Fruit fly (Drosophila melanogaster): Measurements from ENCODE around the gene ssp6.

Gene ssp6

dm6 chr3L:6103658-6104057 lies 27.1 kb downstream of the ssp6 start:
- no peak for TF ChIP-seq Snoo (tag; optimal IDR thresholded peaks at IDR 0.05)
- no peak for TF ChIP-seq Ets98B (GFP tag; IDR thresholded peaks at IDR 0.05)
- no peak for TF ChIP-seq Pif1B (GFP tag; optimal IDR thresholded peaks at IDR 0.05)
- TF ChIP-seq CG17806 (tag; optimal IDR thresholded peaks at IDR 0.05): no peak
- no peak for TF ChIP-seq CG4496 (GFP tag; IDR thresholded peaks at IDR 0.05)
- no peak for TF ChIP-seq EcR (GFP tag; optimal IDR thresholded peaks at IDR 0.05)
- TF ChIP-seq rn (GFP tag; IDR thresholded peaks at IDR 0.05): no peak
- no peak for TF ChIP-seq D1 (tag; optimal IDR thresholded peaks at IDR 0.05)
- no peak for TF ChIP-seq CG8159 (tag; optimal IDR thresholded peaks at IDR 0.05)
- no peak for TF ChIP-seq gl (tag; optimal IDR thresholded peaks at IDR 0.05)
- TF ChIP-seq CG15710 (tag; optimal IDR thresholded peaks at IDR 0.05): no peak

- no peak for TF ChIP-seq CG15710 (tag; optimal IDR thresholded peaks at IDR 0.05)
- TF ChIP-seq fd96Ca (GFP tag; IDR thresholded peaks at IDR 0.05): no peak
- no peak for TF ChIP-seq Pif1A (GFP tag; optimal IDR thresholded peaks at IDR 0.05)
Measured at dm6 chr3L:6104551-6104950, 28.0 kb downstream of the ssp6 start.

dm6 chr3L:6105435-6105834 lies 28.9 kb downstream of the ssp6 start:
- TF ChIP-seq CG8301 (tag; optimal IDR thresholded peaks at IDR 0.05): no peak
- no peak for TF ChIP-seq fd96Ca (GFP tag; IDR thresholded peaks at IDR 0.05)
- no peak for TF ChIP-seq CG32121 (GFP tag; IDR thresholded peaks at IDR 0.05)
- TF ChIP-seq CG34367 (tag; optimal IDR thresholded peaks at IDR 0.05): no peak
- TF ChIP-seq CG10348 (GFP tag; IDR thresholded peaks at IDR 0.05): no peak
- no peak for TF ChIP-seq CG4496 (GFP tag; IDR thresholded peaks at IDR 0.05)
- TF ChIP-seq EcR (GFP tag; optimal IDR thresholded peaks at IDR 0.05): no peak
- TF ChIP-seq Ets98B (GFP tag; IDR thresholded peaks at IDR 0.05): no peak
- no peak for TF ChIP-seq CG13204 (GFP tag; optimal IDR thresholded peaks at IDR 0.05)
- TF ChIP-seq CG9948 (tag; optimal IDR thresholded peaks at IDR 0.05): no peak
- TF ChIP-seq Pif1A (GFP tag; optimal IDR thresholded peaks at IDR 0.05): no peak
- TF ChIP-seq CG8159 (tag; optimal IDR thresholded peaks at IDR 0.05): no peak
- TF ChIP-seq gl (tag; optimal IDR thresholded peaks at IDR 0.05): no peak
- no peak for TF ChIP-seq CG12605 (GFP tag; IDR thresholded peaks at IDR 0.05)
- no peak for TF ChIP-seq Snoo (tag; optimal IDR thresholded peaks at IDR 0.05)

DNA sequence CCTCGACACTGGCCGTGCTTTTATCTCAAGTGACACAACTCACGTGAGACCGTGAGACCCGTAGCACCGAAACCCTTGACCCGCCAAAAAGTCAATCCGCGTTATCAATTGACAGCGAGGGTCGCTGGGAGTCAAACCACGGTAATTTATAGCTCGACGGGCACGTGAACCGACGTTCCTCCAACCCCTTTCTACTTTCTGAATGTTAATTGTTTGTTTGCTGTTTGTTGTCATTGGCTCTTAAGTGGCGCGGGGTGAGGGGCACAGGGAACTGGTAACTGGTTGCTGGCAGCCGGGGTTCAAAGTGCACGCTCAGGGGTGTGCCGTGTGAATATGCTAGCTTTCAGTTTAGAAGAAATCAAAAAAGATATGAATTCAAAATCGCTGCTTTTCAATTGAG lies 30.2 kb downstream of the ssp6 start:
- TF ChIP-seq CG12605 (GFP tag; IDR thresholded peaks at IDR 0.05) (no peak), CG9948 (tag; optimal IDR thresholded peaks at IDR 0.05) (no peak), D1 (tag; optimal IDR thresholded peaks at IDR 0.05) (no peak), CG32121 (GFP tag; IDR thresholded peaks at IDR 0.05) (no peak), CG8159 (tag; optimal IDR thresholded peaks at IDR 0.05) (no peak), Pif1A (GFP tag; optimal IDR thresholded peaks at IDR 0.05) (no peak), CG34367 (tag; optimal IDR thresholded peaks at IDR 0.05) (no peak), CG10348 (GFP tag; IDR thresholded peaks at IDR 0.05) (no peak), fd96Ca (GFP tag; IDR thresholded peaks at IDR 0.05) (no peak), Pif1B (GFP tag; optimal IDR thresholded peaks at IDR 0.05) (no peak)

dm6 chr3L:6108264-6109060 lies 31.9 kb downstream of the ssp6 start:
- TF ChIP-seq rn (GFP tag; IDR thresholded peaks at IDR 0.05) (no peak), CG9948 (tag; optimal IDR thresholded peaks at IDR 0.05) (no peak), CG8159 (tag; optimal IDR thresholded peaks at IDR 0.05) (no peak), CG10348 (GFP tag; IDR thresholded peaks at IDR 0.05) (no peak), CG32121 (GFP tag; IDR thresholded peaks at IDR 0.05) (no peak), CG14655 (GFP tag; optimal IDR thresholded peaks at IDR 0.05) (no peak), CG34367 (tag; optimal IDR thresholded peaks at IDR 0.05) (no peak), Pif1A (GFP tag; optimal IDR thresholded peaks at IDR 0.05) (no peak), CG17806 (tag; optimal IDR thresholded peaks at IDR 0.05) (no peak), gl (tag; optimal IDR thresholded peaks at IDR 0.05) (no peak), Snoo (tag; optimal IDR thresholded peaks at IDR 0.05) (no peak), CG15710 (tag; optimal IDR thresholded peaks at IDR 0.05) (no peak), CG12605 (GFP tag; IDR thresholded peaks at IDR 0.05) (no peak), CG4496 (GFP tag; IDR thresholded peaks at IDR 0.05) (no peak)

DNA sequence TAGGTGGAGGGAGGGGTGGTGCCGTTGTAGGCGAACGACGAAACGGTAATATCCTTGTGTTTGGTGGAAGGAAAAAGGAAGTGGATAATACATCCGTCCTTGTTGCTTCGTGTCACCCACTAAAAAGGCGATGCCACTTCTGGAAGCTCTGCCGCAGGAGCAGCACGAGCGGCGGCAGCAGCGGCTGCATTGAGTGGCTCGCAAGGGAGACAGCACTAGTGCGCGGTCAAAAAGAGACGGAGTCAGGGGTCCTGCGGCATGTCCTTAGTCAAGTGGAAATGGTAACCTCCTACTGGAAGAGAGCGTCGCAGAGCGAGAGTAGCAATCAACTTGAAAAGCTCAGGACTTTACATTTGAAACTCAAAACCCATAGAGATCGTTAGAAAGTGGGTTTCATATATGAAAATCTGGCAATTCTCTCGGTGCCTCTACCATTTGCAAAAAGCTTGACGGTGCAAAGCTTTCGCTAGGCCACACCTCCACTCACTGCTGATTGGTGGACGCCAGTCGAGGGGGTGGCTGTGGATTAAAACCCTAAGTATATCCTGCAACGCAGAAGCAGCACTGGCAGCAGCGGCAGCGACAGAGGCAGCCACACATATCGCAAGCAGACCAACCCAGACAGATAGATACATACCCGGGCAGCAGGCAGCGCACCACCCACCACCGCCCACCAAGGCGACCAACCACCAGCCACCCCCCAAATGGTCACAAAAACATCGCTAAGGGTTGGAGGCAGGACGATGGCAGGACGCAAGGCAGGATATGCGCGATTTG lies 34.3 kb downstream of the ssp6 start:
- TF ChIP-seq Ets98B (GFP tag; IDR thresholded peaks at IDR 0.05): no peak
- no peak for TF ChIP-seq CG15710 (tag; optimal IDR thresholded peaks at IDR 0.05)
- no peak for TF ChIP-seq CG17806 (tag; optimal IDR thresholded peaks at IDR 0.05)
- no peak for TF ChIP-seq CG4496 (GFP tag; IDR thresholded peaks at IDR 0.05)
- TF ChIP-seq CG14655 (GFP tag; optimal IDR thresholded peaks at IDR 0.05): no peak
